Worm (Caenorhabditis elegans) whole organism, L3 larva: Measurements from ENCODE around the gene F59A1.16.

ENCODE experiments used
- R02D3.7 ChIP-seq: fragments of 150-350 bp; optimal IDR thresholded peaks from 2 replicates; lab custom pipeline; 2014; ENCODE audit warnings: missing biosample characterization, missing genetic modification characterization
- ZK546.5 ChIP-seq: sonication (generic microtip); optimal IDR thresholded peaks from 2 replicates; lab custom pipeline; 2017; ENCODE audit warnings: missing biosample characterization, missing genetic modification characterization
- aly-2 ChIP-seq: fragments of 150-350 bp; optimal IDR thresholded peaks from 2 replicates; lab custom pipeline; 2014; ENCODE audit warnings: missing biosample characterization, missing genetic modification characterization
- ama-1 ChIP-seq: fragments of 150-350 bp; optimal IDR thresholded peaks from 2 replicates; lab custom pipeline; 2018
- ceh-28 ChIP-seq: fragments of 150-350 bp; optimal IDR thresholded peaks from 2 replicates; lab custom pipeline; 2014; ENCODE audit warnings: missing biosample characterization, missing genetic modification reagents, missing genetic modification characterization
- ceh-82 ChIP-seq: fragments of 150-350 bp; optimal IDR thresholded peaks from 2 replicates; lab custom pipeline; 2014; ENCODE audit warnings: missing biosample characterization, missing genetic modification characterization
- daf-12 ChIP-seq: fragments of 150-350 bp; optimal IDR thresholded peaks from 2 replicates; lab custom pipeline; 2014; ENCODE audit warnings: missing biosample characterization, missing genetic modification reagents, missing genetic modification characterization
- egl-27 ChIP-seq: sonication (generic microtip); optimal IDR thresholded peaks from 4 replicates; lab custom pipeline; 2017; ENCODE audit warnings: missing biosample characterization, missing genetic modification reagents, missing genetic modification characterization
- egl-5 ChIP-seq: fragments of 150-350 bp; optimal IDR thresholded peaks from 2 replicates; lab custom pipeline; 2017; ENCODE audit warnings: missing biosample characterization, missing genetic modification reagents, missing genetic modification characterization, inconsistent platforms
- elt-1 ChIP-seq: fragments of 150-350 bp; optimal IDR thresholded peaks from 2 replicates; lab custom pipeline; 2014; ENCODE audit warnings: missing biosample characterization, missing genetic modification characterization
- elt-2 ChIP-seq: sonication (generic microtip); optimal IDR thresholded peaks from 2 replicates; lab custom pipeline; 2016; ENCODE audit warnings: missing genetic modification reagents, mild to moderate bottlenecking, missing genetic modification characterization, missing compliant biosample characterization
- elt-3 ChIP-seq, 3 experiments: fragments of 150-350 bp in 1 of 3; sonication (generic microtip) in 2 of 3; optimal IDR thresholded peaks; 2 replicates in 2 of 3; 4 replicates in 1 of 3; lab custom pipeline; 2014 to 2017; ENCODE audit warnings: missing biosample characterization in 3 of 3, missing genetic modification characterization in 3 of 3
- eor-1 ChIP-seq, 2 experiments: fragments of 150-350 bp; optimal IDR thresholded peaks; 2 replicates each; lab custom pipeline; 2014 to 2018; ENCODE audit warnings: missing biosample characterization in 2 of 2, missing genetic modification characterization in 2 of 2
- fos-1 ChIP-seq: fragments of 150-350 bp; optimal IDR thresholded peaks from 2 replicates; lab custom pipeline; 2014; ENCODE audit warnings: missing biosample characterization, missing genetic modification characterization
- hmg-11 ChIP-seq: sonication (generic microtip); optimal IDR thresholded peaks from 2 replicates; lab custom pipeline; 2016; ENCODE audit warnings: missing genetic modification characterization, missing compliant biosample characterization
- jun-1 ChIP-seq: fragments of 150-350 bp; optimal IDR thresholded peaks from 2 replicates; lab custom pipeline; 2014; ENCODE audit warnings: missing biosample characterization, missing genetic modification reagents, missing genetic modification characterization
- lin-39 ChIP-seq: fragments of 150-350 bp; optimal IDR thresholded peaks from 2 replicates; lab custom pipeline; 2018; ENCODE audit warnings: missing biosample characterization, missing genetic modification reagents, missing genetic modification characterization
- mdl-1 ChIP-seq: fragments of 150-350 bp; optimal IDR thresholded peaks from 2 replicates; lab custom pipeline; 2014; ENCODE audit warnings: missing biosample characterization, missing genetic modification characterization
- mml-1 ChIP-seq: fragments of 150-350 bp; sonication (generic microtip); optimal IDR thresholded peaks from 3 replicates; lab custom pipeline; 2014; ENCODE audit warnings: missing biosample characterization, missing genetic modification characterization
- nhr-11 ChIP-seq: fragments of 150-350 bp; optimal IDR thresholded peaks from 2 replicates; lab custom pipeline; 2014; ENCODE audit warnings: missing biosample characterization, missing genetic modification characterization
- nhr-12 ChIP-seq: fragments of 150-350 bp; optimal IDR thresholded peaks from 2 replicates; lab custom pipeline; 2014; ENCODE audit warnings: missing biosample characterization, missing genetic modification characterization
- nhr-237 ChIP-seq: fragments of 150-350 bp; optimal IDR thresholded peaks from 2 replicates; lab custom pipeline; 2014; ENCODE audit warnings: missing biosample characterization, missing genetic modification characterization
- nhr-28 ChIP-seq: fragments of 150-350 bp; optimal IDR thresholded peaks from 2 replicates; lab custom pipeline; 2014; ENCODE audit warnings: missing biosample characterization, missing genetic modification characterization
- nhr-43 ChIP-seq: sonication (generic microtip); optimal IDR thresholded peaks from 2 replicates; lab custom pipeline; 2016; ENCODE audit warnings: mild to moderate bottlenecking, missing genetic modification characterization, missing compliant biosample characterization; ENCODE audit not compliant: poor library complexity, severe bottlenecking
- nhr-67 ChIP-seq: fragments of 150-350 bp; optimal IDR thresholded peaks from 2 replicates; lab custom pipeline; 2014; ENCODE audit warnings: missing biosample characterization, missing genetic modification characterization
- nhr-76 ChIP-seq: fragments of 150-350 bp; sonication (generic microtip); optimal IDR thresholded peaks from 5 replicates; lab custom pipeline; 2014; ENCODE audit warnings: missing biosample characterization, missing genetic modification characterization
- nhr-77 ChIP-seq: fragments of 150-350 bp; optimal IDR thresholded peaks from 2 replicates; lab custom pipeline; 2014; ENCODE audit warnings: missing biosample characterization, missing genetic modification characterization
- pha-4 ChIP-seq: fragments of 150-350 bp; optimal IDR thresholded peaks from 2 replicates; lab custom pipeline; 2014; ENCODE audit warnings: missing biosample characterization, missing genetic modification reagents, missing genetic modification characterization
- pqm-1 ChIP-seq: fragments of 150-350 bp; optimal IDR thresholded peaks from 2 replicates; lab custom pipeline; 2017; ENCODE audit warnings: missing biosample characterization, missing genetic modification characterization, inconsistent platforms
- sea-2 ChIP-seq: fragments of 150-350 bp; sonication (generic microtip); optimal IDR thresholded peaks from 4 replicates; lab custom pipeline; 2014; ENCODE audit warnings: missing biosample characterization, missing genetic modification reagents, missing genetic modification characterization
- skn-1 ChIP-seq: fragments of 150-350 bp; optimal IDR thresholded peaks from 2 replicates; lab custom pipeline; 2014; ENCODE audit warnings: missing biosample characterization, missing genetic modification characterization
- snpc-4 ChIP-seq: fragments of 150-350 bp; optimal IDR thresholded peaks from 2 replicates; lab custom pipeline; 2014; ENCODE audit warnings: missing biosample characterization, missing genetic modification characterization
- tbx-2 ChIP-seq: sonication (generic microtip); optimal IDR thresholded peaks from 2 replicates; lab custom pipeline; 2016; ENCODE audit warnings: mild to moderate bottlenecking, missing genetic modification characterization, missing compliant biosample characterization
- zag-1 ChIP-seq: fragments of 150-350 bp; optimal IDR thresholded peaks from 2 replicates; lab custom pipeline; 2014; ENCODE audit warnings: missing biosample characterization, missing genetic modification characterization
- ztf-11 ChIP-seq: fragments of 150-350 bp; optimal IDR thresholded peaks from 2 replicates; lab custom pipeline; 2014; ENCODE audit warnings: missing biosample characterization, missing genetic modification characterization
- ztf-4 ChIP-seq: fragments of 150-350 bp; optimal IDR thresholded peaks from 2 replicates; lab custom pipeline; 2014; ENCODE audit warnings: missing biosample characterization, missing genetic modification characterization

F59A1.16 gene

ce11 chrV:17664367-17664766 is 20.4 kb downstream of the F59A1.16 start:
- TF ChIP-seq ztf-4 (tag; lab: Kevin White, UChicago), result no peak
- TF ChIP-seq aly-2, result no peak
- no peak for TF ChIP-seq elt-3 (tag; optimal IDR thresholded peaks at IDR 0.05; lab: Kevin White, UChicago)
- TF ChIP-seq nhr-43 (tag; lab: Kevin White, UChicago), result no peak
- TF ChIP-seq hmg-11 (tag; lab: Kevin White, UChicago), result no peak
- TF ChIP-seq, all 47 proteins: peak for 0

ce11 chrV:17662260-17662659 is 22.5 kb downstream of the F59A1.16 start:
- TF ChIP-seq sea-2 (GFP tag; lab: Kevin White, UChicago), result no peak
- peak; percentile 96 for TF ChIP-seq elt-2 (tag; lab: Kevin White, UChicago)
- TF ChIP-seq pqm-1 (tag; lab: Kevin White, UChicago), result peak; percentile 81
- TF ChIP-seq, all 47 proteins: peak for 2

- TF ChIP-seq zag-1 (tag; lab: Kevin White, UChicago) (no peak), nhr-12 (tag; lab: Kevin White, UChicago) (no peak), eor-1 (tag; optimal IDR thresholded peaks at IDR 0.05; lab: Kevin White, UChicago) (no peak), nhr-76 (tag; lab: Kevin White, UChicago) (no peak), ceh-28 (tag; lab: Kevin White, UChicago) (no peak), lin-39 (no peak), nhr-67 (no peak), elt-2 (tag; lab: Kevin White, UChicago) (no peak), snpc-4 (tag; lab: Kevin White, UChicago) (no peak), aly-2 (no peak), skn-1 (no peak), pha-4 (no peak), elt-1 (tag; lab: Kevin White, UChicago) (no peak)
Measured at ce11 chrV:17660003-17660402, 24.8 kb downstream of the F59A1.16 start, which contains the start of gene dgat-2. Gene dgat-2, plus strand, starts transcription at chrV:17660303.

ce11 chrV:17659228-17659627 is 25.5 kb downstream of the F59A1.16 start, which contains the start of gene fbxa-108:
Gene fbxa-108, minus strand, starts transcription at chrV:17659385.
- TF ChIP-seq ceh-28 (tag; lab: Kevin White, UChicago) (peak; percentile 60), nhr-28 (tag; lab: Kevin White, UChicago) (no peak), pqm-1 (tag; lab: Kevin White, UChicago) (peak; percentile 99), pha-4 (peak; percentile 71), elt-2 (tag; lab: Kevin White, UChicago) (peak; percentile 100), ZK546.5 (tag; lab: Kevin White, UChicago) (no peak), nhr-12 (tag; lab: Kevin White, UChicago) (no peak), elt-1 (tag; lab: Kevin White, UChicago) (no peak), mdl-1 (tag; lab: Kevin White, UChicago) (no peak), snpc-4 (tag; lab: Kevin White, UChicago) (peak; percentile 14), daf-12 (tag; lab: Kevin White, UChicago) (no peak), tbx-2 (tag; lab: Kevin White, UChicago) (no peak), jun-1 (tag; lab: Kevin White, UChicago) (peak; percentile 87), nhr-237 (tag; lab: Kevin White, UChicago) (no peak), nhr-43 (tag; lab: Kevin White, UChicago) (no peak), egl-27 (tag; lab: Kevin White, UChicago) (no peak)

- TF ChIP-seq elt-2 (tag; lab: Kevin White, UChicago) (no peak), hmg-11 (tag; lab: Kevin White, UChicago) (no peak), aly-2 (no peak), ama-1 (lab: Kevin White, UChicago) (no peak), R02D3.7 (tag; lab: Kevin White, UChicago) (no peak), pha-4 (no peak), daf-12 (tag; lab: Kevin White, UChicago) (no peak), fos-1 (no peak), mml-1 (tag; lab: Kevin White, UChicago) (no peak), nhr-77 (tag; lab: Kevin White, UChicago) (no peak), egl-5 (no peak), ztf-11 (tag; lab: Kevin White, UChicago) (no peak), lin-39 (no peak), nhr-11 (tag; lab: Kevin White, UChicago) (no peak), ceh-82 (tag; lab: Kevin White, UChicago) (no peak)
Measured at ce11 chrV:17658824-17659223, 25.9 kb downstream of the F59A1.16 start.
